Worm (Caenorhabditis elegans) whole organism, L3 larva: ENCODE results near the gene C49H3.4.
A peak's percentile ranks its signal among the peaks of the same experiment; 100 is the strongest.

Source experiments
- R02D3.7 ChIP-seq: fragments of 150-350 bp; optimal IDR thresholded peaks from 2 replicates; lab custom pipeline; 2014; ENCODE audit warnings: missing biosample characterization, missing genetic modification characterization
- aly-2 ChIP-seq: fragments of 150-350 bp; optimal IDR thresholded peaks from 2 replicates; lab custom pipeline; 2014; ENCODE audit warnings: missing biosample characterization, missing genetic modification characterization
- elt-2 ChIP-seq: sonication (generic microtip); optimal IDR thresholded peaks from 2 replicates; lab custom pipeline; 2016; ENCODE audit warnings: missing genetic modification reagents, mild to moderate bottlenecking, missing genetic modification characterization, missing compliant biosample characterization
- elt-3 ChIP-seq, 3 experiments: fragments of 150-350 bp in 1 of 3; sonication (generic microtip) in 2 of 3; optimal IDR thresholded peaks; 2 replicates in 2 of 3; 4 replicates in 1 of 3; lab custom pipeline; 2014 to 2017; ENCODE audit warnings: missing biosample characterization in 3 of 3, missing genetic modification characterization in 3 of 3
- fkh-10 ChIP-seq: sonication (generic microtip); optimal IDR thresholded peaks from 2 replicates; lab custom pipeline; 2017; ENCODE audit warnings: missing biosample characterization, missing genetic modification reagents, missing genetic modification characterization
- hmg-11 ChIP-seq: sonication (generic microtip); optimal IDR thresholded peaks from 2 replicates; lab custom pipeline; 2016; ENCODE audit warnings: missing genetic modification characterization, missing compliant biosample characterization
- nhr-237 ChIP-seq: fragments of 150-350 bp; optimal IDR thresholded peaks from 2 replicates; lab custom pipeline; 2014; ENCODE audit warnings: missing biosample characterization, missing genetic modification characterization
- nhr-76 ChIP-seq: fragments of 150-350 bp; sonication (generic microtip); optimal IDR thresholded peaks from 5 replicates; lab custom pipeline; 2014; ENCODE audit warnings: missing biosample characterization, missing genetic modification characterization
- skn-1 ChIP-seq: fragments of 150-350 bp; optimal IDR thresholded peaks from 2 replicates; lab custom pipeline; 2014; ENCODE audit warnings: missing biosample characterization, missing genetic modification characterization
- unc-62 ChIP-seq: fragments of 150-350 bp; sonication (generic microtip); optimal IDR thresholded peaks from 4 replicates; lab custom pipeline; 2014; ENCODE audit warnings: missing biosample characterization, missing genetic modification reagents, missing genetic modification characterization
- ztf-4 ChIP-seq: fragments of 150-350 bp; optimal IDR thresholded peaks from 2 replicates; lab custom pipeline; 2014; ENCODE audit warnings: missing biosample characterization, missing genetic modification characterization

- TF ChIP-seq ztf-4 (tag; lab: Kevin White, UChicago) (no peak), aly-2 (no peak), nhr-76 (tag; lab: Kevin White, UChicago) (no peak), skn-1 (tag; lab: Kevin White, UChicago) (peak; percentile 4), nhr-237 (tag; lab: Kevin White, UChicago) (no peak), fkh-10 (GFP tag; lab: Kevin White, UChicago) (no peak), R02D3.7 (tag; lab: Kevin White, UChicago) (no peak), unc-62 (GFP tag; lab: Kevin White, UChicago) (no peak), hmg-11 (tag; lab: Kevin White, UChicago) (peak; percentile 56), elt-3 (tag; optimal IDR thresholded peaks at IDR 0.05; lab: Kevin White, UChicago) (no peak), elt-2 (no peak)
Observed at ce11 chrIV:7903359-7903758, 11.7 kb upstream of the C49H3.4 start, which contains the start of gene C49H3.6.
